Fruit fly (Drosophila melanogaster) whole organism, embryonic: ENCODE measurements around the gene CG7320.

ENCODE experiments used
- Ada2b ChIP-seq: fragments of 200-800 bp; sonication (Bioruptor generic); IDR thresholded peaks from 2 replicates; pipeline ENCODE4 v1.3.6; 2022; ENCODE audit warnings: missing biosample characterization, missing genetic modification characterization
- Atf6 ChIP-seq: fragments of 200-800 bp; sonication (Bioruptor generic); IDR thresholded peaks from 2 replicates; pipeline ENCODE4 v1.3.6; 2022; ENCODE audit warnings: missing biosample characterization, missing genetic modification characterization
- Awh ChIP-seq: fragments of 200-800 bp; sonication (Bioruptor generic); IDR thresholded peaks from 2 replicates; pipeline ENCODE4, ENCODE4 v1.3.6; 2022; ENCODE audit warnings: missing biosample characterization, missing genetic modification characterization
- CG10267 ChIP-seq: fragments of 200-800 bp; sonication (Bioruptor generic); optimal IDR thresholded peaks from 2 replicates; lab custom pipeline; 2018; ENCODE audit warnings: missing biosample characterization, mild to moderate bottlenecking, missing genetic modification characterization, moderate library complexity
- CG11085 ChIP-seq: fragments of 200-800 bp; sonication (Bioruptor generic); IDR thresholded peaks from 2 replicates; pipeline ENCODE4 v1.3.6; 2022; ENCODE audit warnings: missing biosample characterization, missing genetic modification characterization
- CG11695 ChIP-seq: fragments of 200-800 bp; sonication (Bioruptor generic); IDR thresholded peaks from 3 replicates; pipeline ENCODE4 v1.3.6; 2022; ENCODE audit warnings: missing biosample characterization, missing genetic modification characterization
- CG12155 ChIP-seq: fragments of 200-800 bp; sonication (Bioruptor generic); optimal IDR thresholded peaks from 3 replicates; lab custom pipeline; 2016; ENCODE audit warnings: missing biosample characterization, missing genetic modification characterization
- CG13424 ChIP-seq: fragments of 200-800 bp; sonication (Bioruptor generic); optimal IDR thresholded peaks from 2 replicates; lab custom pipeline; 2019; ENCODE audit warnings: missing biosample characterization, mild to moderate bottlenecking, missing genetic modification characterization, moderate library complexity
- CG16815 ChIP-seq: fragments of 200-800 bp; sonication (Bioruptor generic); optimal IDR thresholded peaks from 3 replicates; lab custom pipeline; 2017; ENCODE audit warnings: missing biosample characterization, mild to moderate bottlenecking, missing genetic modification characterization
- CG17361 ChIP-seq: fragments of 200-800 bp; sonication (Bioruptor generic); IDR thresholded peaks from 3 replicates; pipeline ENCODE4 v1.3.6; 2022; ENCODE audit warnings: missing biosample characterization, missing genetic modification characterization
- CG17829 ChIP-seq: fragments of 200-800 bp; optimal IDR thresholded peaks from 2 replicates; lab custom pipeline; 2019; ENCODE audit warnings: missing biosample characterization, mild to moderate bottlenecking, missing genetic modification characterization, moderate library complexity
- CG18599 ChIP-seq: fragments of 200-800 bp; sonication (Bioruptor generic); optimal IDR thresholded peaks from 3 replicates; lab custom pipeline; 2017; ENCODE audit warnings: missing biosample characterization, missing genetic modification characterization, mild to moderate bottlenecking, moderate library complexity, missing genetic modification reagents
- CG2116 ChIP-seq: fragments of 200-800 bp; sonication (Bioruptor generic); optimal IDR thresholded peaks from 3 replicates; lab custom pipeline; 2018; ENCODE audit warnings: missing biosample characterization, mild to moderate bottlenecking, missing genetic modification characterization
- CG2678 ChIP-seq: fragments of 200-800 bp; sonication (Bioruptor generic); optimal IDR thresholded peaks from 3 replicates; lab custom pipeline; 2019; ENCODE audit warnings: missing biosample characterization, mild to moderate bottlenecking, missing genetic modification characterization, moderate library complexity
- CG32532 ChIP-seq: fragments of 200-800 bp; sonication (Bioruptor generic); IDR thresholded peaks from 2 replicates; pipeline ENCODE4 v1.3.6; 2022; ENCODE audit warnings: missing biosample characterization, missing genetic modification characterization
- CG3407 ChIP-seq: fragments of 200-800 bp; sonication (Bioruptor generic); optimal IDR thresholded peaks from 2 replicates; lab custom pipeline; 2018; ENCODE audit warnings: missing biosample characterization, mild to moderate bottlenecking, missing genetic modification characterization
- CG4424 ChIP-seq: fragments of 200-800 bp; sonication (Bioruptor generic); optimal IDR thresholded peaks from 3 replicates; lab custom pipeline; 2016; ENCODE audit warnings: missing biosample characterization, missing genetic modification characterization
- CG4730 ChIP-seq: fragments of 200-800 bp; sonication (Bioruptor generic); IDR thresholded peaks from 2 replicates; pipeline ENCODE4 v1.3.6; 2022; ENCODE audit warnings: missing biosample characterization, missing genetic modification characterization
- CG6689 ChIP-seq: fragments of 200-800 bp; sonication (Bioruptor generic); IDR thresholded peaks from 2 replicates; pipeline ENCODE4 v1.3.6; 2022; ENCODE audit warnings: missing biosample characterization, missing genetic modification characterization
- CG7271 ChIP-seq: fragments of 200-800 bp; sonication (Bioruptor generic); optimal IDR thresholded peaks from 2 replicates; lab custom pipeline; 2018; ENCODE audit warnings: missing biosample characterization, mild to moderate bottlenecking, missing genetic modification characterization, moderate library complexity
- Dek ChIP-seq: fragments of 200-800 bp; sonication (Bioruptor generic); optimal IDR thresholded peaks from 3 replicates; lab custom pipeline; 2019; ENCODE audit warnings: missing biosample characterization, mild to moderate bottlenecking, missing genetic modification characterization, moderate library complexity
- Dp ChIP-seq: fragments of 200-800 bp; sonication (Bioruptor generic); optimal IDR thresholded peaks from 2 replicates; lab custom pipeline; 2018; ENCODE audit warnings: missing biosample characterization, mild to moderate bottlenecking, missing genetic modification characterization, moderate library complexity
- Fer3 ChIP-seq: fragments of 200-800 bp; sonication (Bioruptor generic); optimal IDR thresholded peaks from 2 replicates; lab custom pipeline; 2018; ENCODE audit warnings: missing biosample characterization, mild to moderate bottlenecking, missing genetic modification characterization, moderate library complexity
- Meics ChIP-seq: fragments of 200-800 bp; sonication (Bioruptor generic); optimal IDR thresholded peaks from 2 replicates; lab custom pipeline; 2017; ENCODE audit warnings: missing biosample characterization, mild to moderate bottlenecking, missing genetic modification characterization
- Ptx1 ChIP-seq: fragments of 200-800 bp; sonication (Bioruptor generic); IDR thresholded peaks from 2 replicates; pipeline ENCODE4 v1.3.6; 2022; ENCODE audit warnings: missing biosample characterization, missing genetic modification characterization
- Sox100B ChIP-seq: fragments of 200-800 bp; sonication (Bioruptor generic); optimal IDR thresholded peaks from 3 replicates; lab custom pipeline; 2018; ENCODE audit warnings: missing biosample characterization, mild to moderate bottlenecking, missing genetic modification characterization
- Spps ChIP-seq: fragments of 200-800 bp; sonication (Bioruptor generic); optimal IDR thresholded peaks from 2 replicates; lab custom pipeline; 2018; ENCODE audit warnings: missing biosample characterization, mild to moderate bottlenecking, missing genetic modification characterization
- Xrp1 ChIP-seq: fragments of 200-800 bp; sonication (Bioruptor generic); IDR thresholded peaks from 2 replicates; pipeline ENCODE4 v1.3.6; 2022; ENCODE audit warnings: missing biosample characterization, missing genetic modification characterization
- ara ChIP-seq: fragments of 200-800 bp; sonication (Bioruptor generic); IDR thresholded peaks from 2 replicates; pipeline ENCODE4 v1.3.6; 2022; ENCODE audit warnings: missing biosample characterization, missing genetic modification characterization
- bbx ChIP-seq: fragments of 200-800 bp; sonication (Bioruptor generic); IDR thresholded peaks from 2 replicates; pipeline ENCODE4 v1.3.6; 2022; ENCODE audit warnings: missing biosample characterization, missing genetic modification characterization; ENCODE audit not compliant: partially characterized antibody
- bcd ChIP-seq: fragments of 200-800 bp; sonication (Bioruptor generic); optimal IDR thresholded peaks from 2 replicates; lab custom pipeline; 2017; ENCODE audit warnings: missing biosample characterization, mild to moderate bottlenecking, missing genetic modification characterization
- bsh ChIP-seq, 2 experiments: fragments of 200-800 bp; sonication (Bioruptor generic); optimal IDR thresholded peaks; 2 replicates each; lab custom pipeline; 2017 to 2018; ENCODE audit warnings: mild to moderate bottlenecking in 2 of 2, missing biosample characterization in 2 of 2, missing genetic modification characterization in 2 of 2, moderate library complexity in 1 of 2
- croc ChIP-seq: fragments of 200-800 bp; sonication (Bioruptor generic); conservative IDR thresholded peaks from 3 replicates; pipeline ENCODE4 v1.3.6; 2022; ENCODE audit warnings: missing biosample characterization, missing genetic modification characterization
- dmrt11E ChIP-seq: fragments of 200-800 bp; sonication (Bioruptor generic); optimal IDR thresholded peaks from 3 replicates; lab custom pipeline; 2018; ENCODE audit warnings: missing biosample characterization, mild to moderate bottlenecking, missing genetic modification characterization, moderate library complexity
- gem ChIP-seq: fragments of 200-800 bp; sonication (Bioruptor generic); optimal IDR thresholded peaks from 2 replicates; lab custom pipeline; 2019; ENCODE audit warnings: missing biosample characterization, mild to moderate bottlenecking, missing genetic modification characterization, moderate library complexity
- gsb-n ChIP-seq: fragments of 200-800 bp; sonication (Bioruptor generic); optimal IDR thresholded peaks from 3 replicates; lab custom pipeline; 2018; ENCODE audit warnings: missing biosample characterization, mild to moderate bottlenecking, missing genetic modification characterization
- hkb ChIP-seq, 2 experiments: fragments of 200-800 bp in 1 of 2; fragments of >200 bp in 1 of 2; sonication (Bioruptor generic) in 1 of 2; IDR thresholded peaks in 1 of 2; optimal IDR thresholded peaks in 1 of 2; 2 replicates each; pipeline versions ENCODE4 v1.3.6 to Lab custom; 2017 to 2022; ENCODE audit warnings: missing biosample characterization in 1 of 2, missing genetic modification characterization in 1 of 2
- ind ChIP-seq: fragments of 200-800 bp; sonication (Bioruptor generic); optimal IDR thresholded peaks from 3 replicates; lab custom pipeline; 2016; ENCODE audit warnings: missing biosample characterization, missing genetic modification characterization
- jumu ChIP-seq: fragments of 200-800 bp; sonication (Bioruptor generic); optimal IDR thresholded peaks from 3 replicates; lab custom pipeline; 2016; ENCODE audit warnings: missing biosample characterization, missing genetic modification characterization
- lmd ChIP-seq: fragments of 200-800 bp; sonication (Bioruptor generic); IDR thresholded peaks from 2 replicates; pipeline ENCODE4 v1.3.6; 2022; ENCODE audit warnings: missing biosample characterization, missing genetic modification characterization
- phol ChIP-seq: fragments of 200-800 bp; sonication (Bioruptor generic); optimal IDR thresholded peaks from 3 replicates; lab custom pipeline; 2018; ENCODE audit warnings: missing biosample characterization, mild to moderate bottlenecking, missing genetic modification characterization, moderate library complexity
- ranshi ChIP-seq: fragments of 200-800 bp; sonication (Bioruptor generic); IDR thresholded peaks from 2 replicates; pipeline ENCODE4 v1.3.6; 2022; ENCODE audit warnings: missing biosample characterization, missing genetic modification characterization
- tap ChIP-seq: fragments of 200-800 bp; optimal IDR thresholded peaks from 3 replicates; lab custom pipeline; 2019; ENCODE audit warnings: missing biosample characterization, mild to moderate bottlenecking, missing genetic modification characterization, moderate library complexity
- tgo ChIP-seq: fragments of 200-800 bp; sonication (Bioruptor generic); IDR thresholded peaks from 3 replicates; pipeline ENCODE4 v1.3.6; 2022; ENCODE audit warnings: missing biosample characterization, missing genetic modification characterization
- tio ChIP-seq: fragments of 200-800 bp; sonication (Bioruptor generic); optimal IDR thresholded peaks from 2 replicates; lab custom pipeline; 2017; ENCODE audit warnings: missing biosample characterization, missing genetic modification characterization, inconsistent platforms
- trem ChIP-seq: fragments of 200-800 bp; optimal IDR thresholded peaks from 3 replicates; lab custom pipeline; 2019; ENCODE audit warnings: missing biosample characterization, mild to moderate bottlenecking, missing genetic modification characterization, moderate library complexity
- ttk ChIP-seq: fragments of 200-800 bp; sonication (Bioruptor generic); IDR thresholded peaks from 2 replicates; pipeline ENCODE4 v2.1.2; 2022; ENCODE audit warnings: missing biosample characterization, missing genetic modification characterization
- unpg ChIP-seq: fragments of 200-800 bp; sonication (Bioruptor generic); optimal IDR thresholded peaks from 3 replicates; lab custom pipeline; 2018; ENCODE audit warnings: missing biosample characterization, mild to moderate bottlenecking, missing genetic modification characterization, moderate library complexity
- zfh1 ChIP-seq: fragments of 200-800 bp; sonication (Bioruptor generic); IDR thresholded peaks from 3 replicates; pipeline ENCODE4 v1.3.6; 2022; ENCODE audit warnings: missing biosample characterization, missing genetic modification characterization

The CG7320 gene

DNA sequence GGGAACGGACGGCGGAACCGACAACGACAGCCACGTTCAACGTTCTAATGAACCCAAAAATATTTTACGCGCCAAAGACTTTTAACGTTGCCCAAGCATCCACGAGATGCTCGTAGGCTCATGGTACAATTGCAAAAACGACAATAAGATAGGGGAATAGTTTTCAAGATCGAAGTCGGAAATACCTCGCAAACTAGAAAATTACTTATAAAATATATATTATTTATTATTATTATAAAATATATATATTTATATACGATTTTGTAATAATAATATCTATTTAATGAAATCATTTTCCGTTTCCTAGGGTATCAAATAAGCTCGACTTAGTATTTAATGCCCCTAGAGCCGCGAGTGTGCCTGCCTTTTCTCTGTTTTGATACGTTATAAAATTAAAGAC, 41.9 kb downstream of the CG7320 start (continued):
- TF ChIP-seq CG2116 (GFP tag; lab: Kevin White, UChicago) (no peak), ara (GFP tag; lab: Robert Waterston, UW) (peak; percentile 44; the same call in 1 of the 2 replicates), tio (no peak), jumu (GFP tag; lab: Kevin White, UChicago) (no peak), Sox100B (GFP tag; lab: Kevin White, UChicago) (peak; percentile 46), CG18599 (GFP tag; lab: Kevin White, UChicago) (peak; percentile 28), Ada2b (GFP tag; lab: Robert Waterston, UW) (0 out of 2 replicates have a peak, but pooled peaks have one; percentile 33), CG11085 (GFP tag; lab: Robert Waterston, UW) (no peak), Xrp1 (GFP tag; lab: Robert Waterston, UW) (peak; percentile 73; the same call in 1 of the 2 replicates), lmd (GFP tag; lab: Robert Waterston, UW) (peak; percentile 19; the same call in 1 of the 2 replicates), tgo (GFP tag; lab: Robert Waterston, UW) (peak; percentile 55; the same call in 2 of the 3 replicates), ind (GFP tag; lab: Kevin White, UChicago) (peak; percentile 7), CG7271 (tag; lab: Kevin White, UChicago) (peak; percentile 0), CG4424 (GFP tag; lab: Kevin White, UChicago) (peak; percentile 37), Awh (GFP tag; lab: Robert Waterston, UW) (peak; percentile 45), CG11695 (GFP tag; lab: Robert Waterston, UW) (0 out of 3 replicates have a peak, but pooled peaks have one; percentile 50), Meics (peak; percentile 17), CG3407 (peak; percentile 12), CG12155 (GFP tag; lab: Kevin White, UChicago) (no peak), phol (tag; lab: Kevin White, UChicago) (peak; percentile 56), gsb-n (tag; lab: Kevin White, UChicago) (peak; percentile 15), zfh1 (GFP tag; lab: Robert Waterston, UW) (peak; percentile 57; the same call in 2 of the 3 replicates), dmrt11E (tag; lab: Kevin White, UChicago) (peak; percentile 21), bsh (GFP tag; optimal IDR thresholded peaks at IDR 0.05; lab: Kevin White, UChicago) (peak; percentile 0 to 10), CG13424 (tag; lab: Kevin White, UChicago) (no peak), bbx (GFP tag; lab: Robert Waterston, UW) (no peak), CG17361 (GFP tag; lab: Robert Waterston, UW) (peak; percentile 56), croc (GFP tag; lab: Robert Waterston, UW) (0 out of 3 replicates have a peak, but pooled peaks have one; percentile 36), CG4730 (GFP tag; lab: Robert Waterston, UW) (no peak), bcd (GFP tag; lab: Kevin White, UChicago) (peak; percentile 17), unpg (GFP tag; lab: Kevin White, UChicago) (peak; percentile 39), CG16815 (GFP tag; lab: Kevin White, UChicago) (no peak), tap (tag; lab: Kevin White, UChicago) (peak; percentile 23), hkb (optimal IDR thresholded peaks at IDR 0.05; lab: Kevin White, UChicago) (no peak), hkb (GFP tag; IDR thresholded peaks at IDR 0.05; lab: Robert Waterston, UW) (peak; percentile 22; the same call in 1 of the 2 replicates), CG2678 (tag; lab: Kevin White, UChicago) (peak; percentile 64), CG17829 (peak; percentile 53), Spps (tag; lab: Kevin White, UChicago) (peak; percentile 45), Ptx1 (peak; percentile 35; the same call in 1 of the 2 replicates), gem (peak; percentile 67), Atf6 (GFP tag; lab: Robert Waterston, UW) (no peak), CG32532 (peak; percentile 35; the same call in 1 of the 2 replicates), trem (tag; lab: Kevin White, UChicago) (peak; percentile 41), CG10267 (tag; lab: Kevin White, UChicago) (peak; percentile 61), Dek (tag; lab: Kevin White, UChicago) (no peak), ranshi (GFP tag; lab: Robert Waterston, UW) (0 out of 2 replicates have a peak, but pooled peaks have one; percentile 36), Dp (GFP tag; lab: Kevin White, UChicago) (no peak), ttk (GFP tag; lab: Robert Waterston, UW) (0 out of 2 replicates have a peak, but pooled peaks have one; percentile 34), CG6689 (GFP tag; lab: Robert Waterston, UW) (peak; percentile 58; the same call in 1 of the 2 replicates), Fer3 (tag; lab: Kevin White, UChicago) (peak; percentile 38)
